Worm (Caenorhabditis elegans): ENCODE results near the gene F58F12.2.

- TF ChIP-seq lin-15B (tag; optimal IDR thresholded peaks at IDR 0.05) (no peak), ztf-11 (tag; optimal IDR thresholded peaks at IDR 0.05) (no peak)
Measured at ce11 chrII:6422812-6423211, 35.0 kb upstream of the F58F12.2 start, which contains the start of gene K03H9.3.
